Fruit fly (Drosophila melanogaster): ENCODE data around the gene CG13894.

DNA sequence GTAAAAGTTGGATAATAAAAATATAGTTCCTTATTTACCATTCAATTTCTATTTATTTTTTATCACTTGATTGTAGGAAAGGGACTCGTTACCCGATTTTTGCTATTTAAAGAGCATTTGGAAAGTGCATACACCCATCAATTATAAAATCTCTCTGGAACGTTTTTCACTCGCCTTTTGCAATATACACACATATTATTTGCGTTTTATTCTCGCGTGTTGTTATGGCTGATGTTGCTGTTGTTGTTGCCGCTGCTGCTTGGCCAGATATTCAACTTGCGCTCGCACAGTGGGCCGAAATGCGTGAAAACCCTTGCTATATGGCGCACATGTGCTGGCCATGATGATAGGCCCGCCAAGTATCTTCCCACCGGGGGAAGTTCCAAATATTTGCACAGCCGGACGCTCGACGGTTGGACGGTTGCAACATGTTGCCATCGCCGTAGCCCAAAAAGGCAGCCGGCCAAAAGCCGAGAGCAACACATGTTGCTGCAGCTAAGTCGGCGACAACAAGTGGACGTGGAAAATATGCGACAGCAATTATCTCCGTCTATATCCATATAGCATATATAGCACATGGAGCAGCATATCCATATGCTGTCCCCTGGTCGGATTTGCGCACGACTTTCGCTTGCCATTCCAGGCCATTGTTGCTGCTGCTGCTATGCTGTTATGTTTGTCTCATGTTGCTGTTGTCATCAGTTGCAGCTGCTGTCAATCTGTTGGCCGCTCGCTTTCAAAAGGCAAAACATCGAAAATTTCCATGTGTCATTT is 40.6 kb upstream of the CG13894 start:
- no peak for TF ChIP-seq CG8478 (optimal IDR thresholded peaks at IDR 0.05)
- no peak for TF ChIP-seq CTCF (optimal IDR thresholded peaks at IDR 0.05)
